Fruit fly (Drosophila melanogaster) S2 (cell line): Measurements from ENCODE around the gene Abl.

Source experiments
- CG8478 ChIP-seq: fragments of >200 bp; optimal IDR thresholded peaks from 2 replicates; lab custom pipeline; 2018
- CTCF ChIP-seq, 2 experiments: fragments of >200 bp; optimal IDR thresholded peaks; 2 replicates each; lab custom pipeline; 2018

DNA sequence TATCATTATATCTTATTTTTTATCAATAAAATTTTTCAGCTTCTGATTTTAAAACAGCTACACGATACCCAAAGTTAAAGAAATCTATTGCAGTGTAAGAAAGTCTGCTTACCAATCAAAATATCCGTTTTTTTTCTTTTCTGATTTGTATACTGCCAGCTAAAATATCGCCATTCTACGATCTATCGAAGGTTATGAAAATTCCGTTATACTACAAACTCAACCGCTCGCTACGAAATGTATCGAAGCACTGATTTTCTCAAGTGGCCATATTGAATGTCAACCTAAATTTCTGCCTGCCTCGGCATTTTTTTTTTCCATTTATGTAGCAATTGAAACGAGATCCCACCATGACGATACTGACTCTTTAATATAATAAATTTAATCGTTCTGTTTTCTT is 67.6 kb downstream of the Abl start, which contains the start of gene nxf2:
- TF ChIP-seq CG8478 (lab: Kevin White, UChicago) (no peak), CTCF (optimal IDR thresholded peaks at IDR 0.05; lab: Kevin White, UChicago) (no peak)
